Fruit fly (Drosophila melanogaster): Measurements from ENCODE around the gene CG45413.
A peak's percentile ranks its signal among the peaks of the same experiment; 100 is the strongest.

The CG45413 gene

DNA sequence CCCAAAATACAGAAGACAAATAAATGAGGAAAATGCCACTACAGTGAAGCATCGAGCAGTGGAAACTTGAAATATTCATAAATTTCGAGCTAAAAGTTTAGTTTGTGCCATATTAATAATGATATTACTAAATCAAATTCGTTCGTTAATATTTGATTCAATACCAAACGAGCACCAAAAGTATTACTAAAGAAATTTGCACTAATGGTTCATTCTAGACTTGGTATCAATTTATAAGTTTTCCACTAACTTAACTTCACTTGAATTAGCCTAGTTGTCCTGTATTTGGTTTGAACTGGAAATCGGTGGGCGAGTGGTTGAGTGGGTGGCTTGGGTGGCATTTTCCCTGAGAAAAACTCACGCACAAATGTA lies 12.2 kb upstream of the CG45413 start (continued):
- TF ChIP-seq CG7556 (GFP tag; optimal IDR thresholded peaks at IDR 0.05), result peak; percentile 25
- TF ChIP-seq CG30403 (GFP tag; optimal IDR thresholded peaks at IDR 0.05), result no peak
- TF ChIP-seq ind (GFP tag; optimal IDR thresholded peaks at IDR 0.05), result no peak
- no peak for TF ChIP-seq al (GFP tag; IDR thresholded peaks at IDR 0.05)
- TF ChIP-seq CG4617 (GFP tag; optimal IDR thresholded peaks at IDR 0.05; ENCODE audit: borderline replicate concordance), result no peak
- TF ChIP-seq grn (GFP tag; optimal IDR thresholded peaks at IDR 0.05), result no peak
- no peak for TF ChIP-seq btn (GFP tag; optimal IDR thresholded peaks at IDR 0.05)
- TF ChIP-seq Rfx (GFP tag; IDR thresholded peaks at IDR 0.05), result no peak
- no peak for TF ChIP-seq CG10267 (tag; optimal IDR thresholded peaks at IDR 0.05)
- no peak for TF ChIP-seq CG3065 (GFP tag; optimal IDR thresholded peaks at IDR 0.05)
- no peak for TF ChIP-seq CG8089 (GFP tag; optimal IDR thresholded peaks at IDR 0.05)
- TF ChIP-seq CG11093 (GFP tag; IDR thresholded peaks at IDR 0.05), result no peak
- no peak for TF ChIP-seq Opbp (GFP tag; IDR thresholded peaks at IDR 0.05; ENCODE audit: partially characterized antibody)
- TF ChIP-seq NfI (GFP tag; optimal IDR thresholded peaks at IDR 0.05), result peak; percentile 13
- no peak for TF ChIP-seq HLHmδ (GFP tag; optimal IDR thresholded peaks at IDR 0.05)
- TF ChIP-seq NFAT (GFP tag; IDR thresholded peaks at IDR 0.05), result no peak
- no peak for TF ChIP-seq CG10565 (GFP tag; optimal IDR thresholded peaks at IDR 0.05)
- TF ChIP-seq kah (GFP tag; optimal IDR thresholded peaks at IDR 0.05), result no peak
- no peak for TF ChIP-seq CG2116 (GFP tag; optimal IDR thresholded peaks at IDR 0.05)
- TF ChIP-seq Awh (GFP tag; IDR thresholded peaks at IDR 0.05), result no peak
- no peak for TF ChIP-seq CG11696 (GFP tag; IDR thresholded peaks at IDR 0.05)
- no peak for TF ChIP-seq ken (GFP tag; IDR thresholded peaks at IDR 0.05)
- no peak for TF ChIP-seq tna (GFP tag; IDR thresholded peaks at IDR 0.05; ENCODE audit: partially characterized antibody)
- TF ChIP-seq Ptx1 (GFP tag; IDR thresholded peaks at IDR 0.05), result no peak
- no peak for TF ChIP-seq h (optimal IDR thresholded peaks at IDR 0.05)
- no peak for TF ChIP-seq Mes4 (GFP tag; optimal IDR thresholded peaks at IDR 0.05)
- TF ChIP-seq her (GFP tag; optimal IDR thresholded peaks at IDR 0.05), result no peak
- TF ChIP-seq CG2712 (tag; optimal IDR thresholded peaks at IDR 0.05), result peak; percentile 9
- no peak for TF ChIP-seq Blimp-1 (GFP tag; optimal IDR thresholded peaks at IDR 0.05)
- peak; percentile 6 for TF ChIP-seq CG7839 (tag; optimal IDR thresholded peaks at IDR 0.05)
- peak; percentile 80; the same call in 2 of the 3 replicates for TF ChIP-seq sr (GFP tag; IDR thresholded peaks at IDR 0.05)
- TF ChIP-seq Mad (GFP tag; optimal IDR thresholded peaks at IDR 0.05), result no peak
- no peak for TF ChIP-seq luna (GFP tag; optimal IDR thresholded peaks at IDR 0.05)
- peak in 1 of 2 experiments; percentile 29 for TF ChIP-seq bsh (GFP tag; optimal IDR thresholded peaks at IDR 0.05)
- no peak for TF ChIP-seq cas (GFP tag; IDR thresholded peaks at IDR 0.05)
- TF ChIP-seq sens (GFP tag), result peak; percentile 59
- no peak for TF ChIP-seq crol (GFP tag; IDR thresholded peaks at IDR 0.05)
- peak; percentile 21 for TF ChIP-seq PHDP (tag; optimal IDR thresholded peaks at IDR 0.05)
- no peak for TF ChIP-seq CG12071 (GFP tag; optimal IDR thresholded peaks at IDR 0.05)
- TF ChIP-seq jumu (GFP tag; optimal IDR thresholded peaks at IDR 0.05), result no peak
- TF ChIP-seq CG2120 (GFP tag; optimal IDR thresholded peaks at IDR 0.05), result peak; percentile 52
- no peak for TF ChIP-seq hb (GFP tag; IDR thresholded peaks at IDR 0.05; ENCODE audit: partially characterized antibody)
- TF ChIP-seq Atf3 (GFP tag; optimal IDR thresholded peaks at IDR 0.05), result no peak
- no peak for TF ChIP-seq CG11560 (tag; IDR thresholded peaks at IDR 0.05)
- TF ChIP-seq lmd (GFP tag; IDR thresholded peaks at IDR 0.05), result peak; percentile 38; the same call in 1 of the 2 replicates
- no peak for TF ChIP-seq CG5180 (GFP tag; optimal IDR thresholded peaks at IDR 0.05)
- TF ChIP-seq CG2202 (tag; optimal IDR thresholded peaks at IDR 0.05), result no peak
- no peak for TF ChIP-seq ac (GFP tag; optimal IDR thresholded peaks at IDR 0.05)
- TF ChIP-seq CG2678 (tag; optimal IDR thresholded peaks at IDR 0.05), result peak; percentile 26
- TF ChIP-seq Sox102F (GFP tag; optimal IDR thresholded peaks at IDR 0.05), result peak; percentile 50
- peak; percentile 76 for TF ChIP-seq Med (GFP tag)
- TF ChIP-seq Mrtf (GFP tag; IDR thresholded peaks at IDR 0.05), result no peak
- no peak for TF ChIP-seq Lhr (GFP tag; optimal IDR thresholded peaks at IDR 0.05)

Measured in whole organism, embryonic.